Worm (Caenorhabditis elegans): ENCODE measurements around the gene cfap-36.
A peak's percentile ranks its signal among the peaks of the same experiment; 100 is the strongest.

cfap-36 gene

DNA sequence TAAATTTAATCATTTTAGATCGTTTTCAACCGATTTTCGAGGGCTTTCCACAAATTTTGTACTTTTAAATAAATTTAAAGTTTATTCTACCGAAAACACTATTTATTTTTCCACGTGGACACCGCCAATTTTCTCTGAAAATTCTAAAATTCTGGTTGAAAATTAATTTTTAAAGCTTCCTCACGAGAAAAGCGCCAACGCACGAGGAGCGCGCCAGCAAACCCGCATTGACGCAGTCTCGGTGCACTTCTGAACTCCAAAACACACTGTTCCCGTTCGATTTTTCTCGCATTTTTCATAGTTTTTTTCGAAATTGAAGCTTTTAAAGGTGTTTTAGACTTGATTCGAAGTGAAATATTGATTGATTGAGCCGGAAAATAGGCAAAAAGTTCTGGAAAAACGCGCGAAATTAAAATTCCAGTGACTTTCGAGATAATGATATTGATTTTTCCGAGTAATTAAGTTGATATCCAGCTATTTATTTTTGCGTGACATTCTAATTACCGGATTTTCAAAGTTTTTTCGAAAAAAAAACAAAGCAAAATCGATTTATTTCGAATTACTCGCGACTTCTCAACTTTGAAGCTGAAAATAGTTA lies 5.0 kb upstream of the cfap-36 start, which contains the start of gene cul-3 (continued):
- TF ChIP-seq ztf-4 (tag; optimal IDR thresholded peaks at IDR 0.05), result no peak
- TF ChIP-seq nhr-20 (tag; optimal IDR thresholded peaks at IDR 0.05), result peak; percentile 55
- peak; percentile 32 for TF ChIP-seq C16A3.4 (tag; optimal IDR thresholded peaks at IDR 0.05)
- TF ChIP-seq pax-3 (tag; optimal IDR thresholded peaks at IDR 0.05), result no peak
- TF ChIP-seq grh-1 (GFP tag; IDR thresholded peaks at IDR 0.05), result peak; percentile 46; the same call in 1 of the 2 replicates
- peak; percentile 74 for TF ChIP-seq swsn-7 (tag; optimal IDR thresholded peaks at IDR 0.05)

DNA sequence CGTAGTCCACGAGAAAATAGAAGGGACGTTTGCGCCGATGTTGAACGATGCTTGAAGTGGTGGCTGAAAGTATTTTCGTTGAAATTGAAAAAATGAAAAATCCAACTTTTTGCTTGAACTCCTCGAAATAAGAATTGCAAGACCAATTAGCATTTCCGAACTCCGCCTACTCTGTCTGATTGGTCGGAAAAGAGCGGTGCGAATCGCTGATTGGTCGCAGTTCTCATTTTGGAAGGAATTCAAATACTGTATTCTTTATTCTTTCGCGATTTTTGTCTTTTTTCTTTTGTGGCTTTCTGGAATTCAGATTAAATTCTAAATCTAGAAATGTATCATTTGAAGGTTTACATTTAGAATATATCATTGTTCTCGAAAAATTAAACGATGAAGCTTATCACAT lies 2.5 kb upstream of the cfap-36 start:
- TF ChIP-seq C16A3.4 (tag; optimal IDR thresholded peaks at IDR 0.05) (no peak), rnt-1 (tag; optimal IDR thresholded peaks at IDR 0.05) (no peak), fkh-8 (tag; optimal IDR thresholded peaks at IDR 0.05) (no peak), ztf-4 (tag; optimal IDR thresholded peaks at IDR 0.05) (no peak), blmp-1 (tag; optimal IDR thresholded peaks at IDR 0.05) (no peak), nhr-77 (tag; optimal IDR thresholded peaks at IDR 0.05) (no peak), nhr-19 (GFP tag; conservative IDR thresholded peaks at IDR 0.05) (no peak), dpl-1 (GFP tag; optimal IDR thresholded peaks at IDR 0.05) (no peak), hpl-2 (GFP tag; optimal IDR thresholded peaks at IDR 0.05) (no peak), lin-13 (GFP tag; optimal IDR thresholded peaks at IDR 0.05) (no peak), nhr-90 (tag; optimal IDR thresholded peaks at IDR 0.05; ENCODE audit: poor library complexity) (no peak), sup-37 (GFP tag; optimal IDR thresholded peaks at IDR 0.05) (no peak)

DNA sequence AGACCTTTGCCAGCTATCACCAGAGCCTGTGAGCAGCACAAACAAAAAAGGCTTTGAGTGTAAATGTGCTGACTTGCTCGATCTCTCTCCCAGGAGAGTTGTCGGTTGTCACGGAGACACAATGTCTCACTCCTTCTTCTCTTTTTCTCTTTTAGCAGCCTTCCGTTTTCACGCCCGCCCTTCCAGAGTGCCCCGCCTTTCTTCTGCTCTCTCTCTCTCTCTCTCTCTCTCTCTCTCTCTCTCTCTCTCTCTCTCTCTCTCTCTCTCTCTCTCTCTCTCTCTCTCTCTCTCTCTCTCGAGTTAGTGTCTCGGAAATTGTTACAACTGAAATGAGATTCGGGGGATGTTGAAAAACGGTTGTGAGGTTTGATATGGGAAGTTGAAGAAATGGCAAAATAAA lies 1.4 kb upstream of the cfap-36 start:
- TF ChIP-seq ceh-90 (tag; optimal IDR thresholded peaks at IDR 0.05), result no peak
- TF ChIP-seq rnt-1 (tag; optimal IDR thresholded peaks at IDR 0.05), result no peak
- TF ChIP-seq efl-1 (optimal IDR thresholded peaks at IDR 0.05), result peak in 1 of 2 experiments; percentile 21
- TF ChIP-seq efl-1 (GFP tag; optimal IDR thresholded peaks at IDR 0.05 in 1 of 2), result no peak
- TF ChIP-seq F16B12.6 (tag; optimal IDR thresholded peaks at IDR 0.05), result no peak
- TF ChIP-seq hlh-4 (tag; optimal IDR thresholded peaks at IDR 0.05), result no peak
- peak; percentile 71 for TF ChIP-seq fkh-8 (tag; optimal IDR thresholded peaks at IDR 0.05)
- peak; percentile 16 for TF ChIP-seq pax-3 (tag; optimal IDR thresholded peaks at IDR 0.05)
- TF ChIP-seq ama-1 (optimal IDR thresholded peaks at IDR 0.05), result no peak

DNA sequence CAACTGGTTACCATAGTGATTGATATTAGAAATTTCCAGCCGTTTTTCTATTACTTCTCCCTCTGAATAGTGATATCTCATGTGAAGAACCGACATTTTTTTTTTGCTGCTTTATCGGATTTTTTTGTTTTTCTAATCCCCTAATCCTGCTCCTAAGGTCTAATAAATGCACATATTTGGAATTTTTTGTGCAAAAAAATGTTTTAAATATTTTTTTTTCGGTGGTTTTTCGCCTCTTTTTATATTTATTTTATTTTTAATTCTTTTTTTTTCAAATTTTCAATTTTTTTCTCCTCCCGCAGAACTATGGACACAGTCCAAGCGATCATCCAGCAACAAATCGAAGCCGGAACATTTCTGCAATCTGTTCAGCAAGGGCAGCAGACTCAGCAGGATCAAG lies 5.3 kb downstream of the cfap-36 start, which contains the start of gene Y108G3AL.2:
Gene Y108G3AL.2, plus strand, starts transcription at position 301 of the 400 bp plus-strand sequence.
- TF ChIP-seq skn-1 (tag; optimal IDR thresholded peaks at IDR 0.05) (no peak), alr-1 (tag; optimal IDR thresholded peaks at IDR 0.05; ENCODE audit: borderline replicate concordance) (no peak), nhr-20 (tag; optimal IDR thresholded peaks at IDR 0.05) (no peak), mab-9 (GFP tag; IDR thresholded peaks at IDR 0.05) (no peak), nhr-85 (tag) (no peak), ama-1 (optimal IDR thresholded peaks at IDR 0.05) (no peak), hlh-4 (tag; optimal IDR thresholded peaks at IDR 0.05) (no peak), unc-86 (tag; optimal IDR thresholded peaks at IDR 0.05) (no peak), aly-2 (tag; optimal IDR thresholded peaks at IDR 0.05) (no peak), lin-13 (GFP tag; optimal IDR thresholded peaks at IDR 0.05) (no peak), fkh-10 (GFP tag; optimal IDR thresholded peaks at IDR 0.05) (no peak), ets-5 (GFP tag; IDR thresholded peaks at IDR 0.05) (no peak), elt-2 (tag; optimal IDR thresholded peaks at IDR 0.05) (no peak), lin-39 (tag; optimal IDR thresholded peaks at IDR 0.05) (no peak), lin-35 (GFP tag; optimal IDR thresholded peaks at IDR 0.05) (no peak)

DNA sequence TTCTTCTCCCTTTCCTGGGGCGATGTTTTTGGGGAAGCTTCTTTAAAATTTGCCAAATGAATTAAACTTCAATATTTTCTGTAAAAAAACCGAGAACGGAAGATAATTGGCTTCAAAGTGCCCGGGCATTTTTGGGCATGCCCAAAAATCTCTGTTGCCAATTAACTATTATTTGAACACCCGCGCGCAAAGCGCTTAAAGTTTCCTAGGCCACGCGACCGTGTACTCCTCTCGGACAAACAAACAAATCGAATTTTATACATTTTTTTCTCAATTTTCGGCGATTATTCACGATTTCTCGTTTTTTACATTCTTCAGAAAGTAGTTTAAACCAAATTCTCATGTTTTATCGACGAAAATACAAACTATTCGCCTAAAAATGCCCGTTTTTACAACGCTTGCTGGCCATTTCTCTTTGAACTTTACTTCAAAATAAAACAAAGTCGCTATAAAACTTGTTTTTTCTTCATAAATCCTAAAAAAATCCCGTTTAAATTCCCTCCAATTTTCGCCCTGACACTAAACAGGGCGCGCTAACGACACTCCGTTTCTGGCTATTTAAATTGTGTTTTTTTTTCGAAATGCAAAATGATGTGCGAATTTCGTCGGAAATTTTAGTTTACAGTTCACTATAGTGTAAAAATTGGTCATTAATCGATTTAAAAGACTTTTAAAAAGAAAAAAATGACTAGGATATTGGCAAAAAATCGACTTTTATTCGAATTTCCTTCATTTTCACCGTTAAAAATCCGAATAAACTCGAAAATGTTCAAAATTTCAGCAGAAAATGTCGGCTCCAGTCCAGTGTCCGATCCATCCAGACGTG lies 15.8 kb downstream of the cfap-36 start, which contains the start of gene ttb-1:
Gene ttb-1, plus strand, starts transcription at position 776 of the 826 bp plus-strand sequence.
- TF ChIP-seq dsc-1 (tag; optimal IDR thresholded peaks at IDR 0.05) (peak; percentile 64), nhr-77 (tag; optimal IDR thresholded peaks at IDR 0.05) (no peak), ztf-11 (tag; optimal IDR thresholded peaks at IDR 0.05) (no peak), ama-1 (optimal IDR thresholded peaks at IDR 0.05) (no peak), dpl-1 (GFP tag; optimal IDR thresholded peaks at IDR 0.05) (peak; percentile 91 to 97 (median 96)), vab-15 (tag; optimal IDR thresholded peaks at IDR 0.05) (no peak), zip-4 (GFP tag; optimal IDR thresholded peaks at IDR 0.05) (no peak), C16A3.4 (tag; optimal IDR thresholded peaks at IDR 0.05) (peak; percentile 32), skn-1 (tag; optimal IDR thresholded peaks at IDR 0.05) (peak; percentile 59), lin-14 (GFP tag; optimal IDR thresholded peaks at IDR 0.05) (no peak), mab-9 (GFP tag; IDR thresholded peaks at IDR 0.05) (no peak), C04F5.9 (tag; optimal IDR thresholded peaks at IDR 0.05) (no peak), xbp-1 (tag; optimal IDR thresholded peaks at IDR 0.05) (peak; percentile 52), jun-1 (tag; optimal IDR thresholded peaks at IDR 0.05) (no peak), elt-3 (tag; optimal IDR thresholded peaks at IDR 0.05) (peak in 2 of 6 experiments; percentile 11 to 19), snu-23 (GFP tag; optimal IDR thresholded peaks at IDR 0.05) (peak; percentile 70)

Measured in whole organism, L1 larva.